Fruit fly (Drosophila melanogaster) Kc167 (cell line): ENCODE results near the gene Prx1.

Experiments used
- Myc ChIP-seq: fragments of >200 bp; optimal IDR thresholded peaks from 2 replicates; lab custom pipeline; 2017; ENCODE audit warnings: missing external identifiers
- Sin3A ChIP-seq: fragments of >200 bp; optimal IDR thresholded peaks from 2 replicates; lab custom pipeline; 2018; ENCODE audit warnings: missing external identifiers
- h ChIP-seq: fragments of >200 bp; optimal IDR thresholded peaks from 3 replicates; lab custom pipeline; 2018; ENCODE audit warnings: missing external identifiers
- insv ChIP-seq: fragments of >200 bp; optimal IDR thresholded peaks from 3 replicates; lab custom pipeline; 2018; ENCODE audit warnings: missing external identifiers
- psq ChIP-seq: fragments of >200 bp; optimal IDR thresholded peaks from 2 replicates; lab custom pipeline; 2017; ENCODE audit warnings: missing external identifiers
- ttk ChIP-seq: sonication (Bioruptor generic); optimal IDR thresholded peaks from 2 replicates; lab custom pipeline; 2017; ENCODE audit warnings: missing external identifiers

dm6 chr3L:15227533-15228124, 20.0 kb downstream of the Prx1 start:
- TF ChIP-seq ttk (no peak), h (no peak), psq (lab: Kevin White, UChicago) (no peak), insv (no peak), Sin3A (no peak), Myc (lab: Kevin White, UChicago) (no peak)
